Fruit fly (Drosophila melanogaster): Measurements from ENCODE around the gene dgt1.

dm6 chr3R:29859763-29860162, 2.5 kb upstream of the dgt1 start:
- peak; percentile 9 for TF ChIP-seq CG9705 (GFP tag; optimal IDR thresholded peaks at IDR 0.05)
- TF ChIP-seq br (GFP tag; optimal IDR thresholded peaks at IDR 0.05): no peak
- TF ChIP-seq psq (GFP tag; optimal IDR thresholded peaks at IDR 0.05): no peak
